Fruit fly (Drosophila melanogaster) S2 (cell line): ENCODE measurements around the gene CG34166.

Experiments
- CG8478 ChIP-seq: fragments of >200 bp; optimal IDR thresholded peaks from 2 replicates; lab custom pipeline; 2018
- CTCF ChIP-seq, 2 experiments: fragments of >200 bp; optimal IDR thresholded peaks; 2 replicates each; lab custom pipeline; 2018

- TF ChIP-seq CG8478 (lab: Kevin White, UChicago) (no peak), CTCF (optimal IDR thresholded peaks at IDR 0.05; lab: Kevin White, UChicago) (no peak)
Measured at dm6 chr2L:14765608-14766007, 22.6 kb downstream of the CG34166 start, which contains the start of gene CG4701.
